Worm (Caenorhabditis elegans) whole organism, midembryonic: ENCODE results near the gene F28B12.1.

Experiments
- T22C8.4 ChIP-seq: fragments of 200-800 bp; sonication (Bioruptor generic); IDR thresholded peaks from 2 replicates; pipeline ENCODE4 v1.3.6; 2022; ENCODE audit warnings: missing genetic modification characterization, missing compliant biosample characterization
- cog-1 ChIP-seq: sonication (generic microtip); optimal IDR thresholded peaks from 2 replicates; lab custom pipeline; 2016; ENCODE audit warnings: missing genetic modification characterization, missing compliant biosample characterization
- flt-1 ChIP-seq: fragments of 200-800 bp; sonication (Bioruptor generic); IDR thresholded peaks from 2 replicates; pipeline ENCODE4 v1.3.6; 2022; ENCODE audit warnings: missing genetic modification characterization, missing compliant biosample characterization
- klf-2 ChIP-seq: fragments of 200-800 bp; sonication (Bioruptor generic); conservative IDR thresholded peaks from 2 replicates; pipeline ENCODE4 v1.3.6; 2022; ENCODE audit warnings: missing genetic modification reagents, missing genetic modification characterization, missing compliant biosample characterization
- med-1 ChIP-seq: sonication (generic microtip); optimal IDR thresholded peaks from 2 replicates; lab custom pipeline; 2017; ENCODE audit warnings: missing genetic modification characterization, mild to moderate bottlenecking, missing compliant biosample characterization, antibody characterized with exemption, missing genetic modification reagents; ENCODE audit not compliant: insufficient read depth
- ref-1 ChIP-seq: fragments of 200-800 bp; sonication (Bioruptor generic); conservative IDR thresholded peaks from 2 replicates; pipeline ENCODE4 v1.3.6; 2022; ENCODE audit warnings: missing genetic modification reagents, missing genetic modification characterization, missing compliant biosample characterization
- tab-1 ChIP-seq: fragments of 200-800 bp; sonication (Bioruptor generic); IDR thresholded peaks from 2 replicates; pipeline ENCODE4 v1.3.6; 2022; ENCODE audit warnings: missing genetic modification characterization, missing compliant biosample characterization
- ztf-23 ChIP-seq: fragments of 200-800 bp; sonication (Bioruptor generic); IDR thresholded peaks from 2 replicates; pipeline ENCODE4 v1.3.6; 2022; ENCODE audit warnings: missing genetic modification reagents, missing genetic modification characterization, missing compliant biosample characterization
- ztf-29 ChIP-seq: fragments of 200-800 bp; sonication (Bioruptor generic); IDR thresholded peaks from 2 replicates; pipeline ENCODE4 v1.3.6; 2022; ENCODE audit warnings: missing genetic modification reagents, missing genetic modification characterization, missing compliant biosample characterization

ce11 chrII:5957803-5958367, 15.2 kb downstream of the F28B12.1 start:
- TF ChIP-seq flt-1 (GFP tag; lab: Robert Waterston, UW) (no peak), klf-2 (GFP tag; lab: Robert Waterston, UW) (no peak), tab-1 (GFP tag; lab: Robert Waterston, UW) (no peak), T22C8.4 (GFP tag; lab: Robert Waterston, UW) (no peak), ztf-23 (no peak), med-1 (GFP tag; lab: Kevin White, UChicago) (no peak), cog-1 (tag; lab: Kevin White, UChicago) (no peak), ref-1 (no peak), ztf-29 (GFP tag; lab: Robert Waterston, UW) (no peak)
